Worm (Caenorhabditis elegans): ENCODE measurements around the gene fbxb-52.
"Not testable (repeated sequence)": the region's sequence is repeated elsewhere in the genome, so short reads cannot be mapped to it uniquely, and the experiment has no call there.

Gene fbxb-52

DNA sequence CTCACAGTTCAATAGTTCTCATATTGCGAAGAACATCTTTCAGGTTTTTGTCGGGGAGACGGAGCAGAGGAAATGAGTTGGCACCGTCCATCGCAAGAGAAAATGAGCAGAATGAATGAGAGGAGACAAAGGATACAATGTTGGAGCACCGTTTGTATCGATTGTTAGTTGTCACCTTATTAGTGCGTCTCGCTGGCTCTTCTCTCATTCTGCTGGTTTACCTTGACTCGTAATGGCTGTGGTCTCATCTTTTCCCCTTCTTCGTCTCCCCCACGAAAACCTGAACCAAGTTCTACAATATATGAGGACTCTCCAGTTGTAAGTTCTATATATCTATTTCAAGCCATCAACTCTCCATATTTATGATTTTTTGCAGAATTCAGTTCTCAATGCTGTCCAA lies 5.8 kb upstream of the fbxb-52 start, which contains the start of the genes fbxb-54 and fbxb-50:
Gene fbxb-54, minus strand, starts transcription at position 101 of the 400 bp plus-strand sequence.
Gene fbxb-50, plus strand, starts transcription at position 227 of the 400 bp plus-strand sequence.
- TF ChIP-seq mel-28 (tag; optimal IDR thresholded peaks at IDR 0.05; ENCODE audit: borderline replicate concordance); mes-4 (tag; optimal IDR thresholded peaks at IDR 0.05); pbrm-1 (GFP tag; IDR thresholded peaks at IDR 0.05): not testable (repeated sequence)

DNA sequence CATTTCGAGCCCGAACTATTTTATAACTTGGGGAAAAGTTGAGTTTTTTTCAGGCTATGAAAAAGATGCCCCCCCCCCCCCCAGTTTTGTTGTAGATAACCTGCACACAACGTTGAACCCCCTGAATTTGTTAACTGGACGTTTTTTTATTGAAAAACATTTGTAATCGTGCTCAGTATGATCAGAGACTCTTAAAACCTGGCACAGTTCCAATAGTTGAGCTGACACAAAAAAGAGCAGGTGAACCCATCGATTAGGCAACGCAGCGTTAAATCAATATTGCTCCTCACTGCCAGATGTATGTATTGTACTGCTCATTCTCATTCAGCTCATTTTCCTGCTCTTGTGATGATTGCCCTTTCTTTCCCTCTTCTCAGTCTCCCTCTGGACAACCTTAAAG lies 4.8 kb downstream of the fbxb-52 start, which contains the start of gene K05F6.12:
Gene K05F6.12, plus strand, starts transcription at position 301 of the 400 bp plus-strand sequence.
- TF ChIP-seq Y95B8A.8 (GFP tag; IDR thresholded peaks at IDR 0.05), result no peak
- no peak for TF ChIP-seq zfh-2 (GFP tag; conservative IDR thresholded peaks at IDR 0.05)
- no peak for TF ChIP-seq F55B11.4 (tag; optimal IDR thresholded peaks at IDR 0.05; ENCODE audit: borderline replicate concordance, insufficient read depth)

DNA sequence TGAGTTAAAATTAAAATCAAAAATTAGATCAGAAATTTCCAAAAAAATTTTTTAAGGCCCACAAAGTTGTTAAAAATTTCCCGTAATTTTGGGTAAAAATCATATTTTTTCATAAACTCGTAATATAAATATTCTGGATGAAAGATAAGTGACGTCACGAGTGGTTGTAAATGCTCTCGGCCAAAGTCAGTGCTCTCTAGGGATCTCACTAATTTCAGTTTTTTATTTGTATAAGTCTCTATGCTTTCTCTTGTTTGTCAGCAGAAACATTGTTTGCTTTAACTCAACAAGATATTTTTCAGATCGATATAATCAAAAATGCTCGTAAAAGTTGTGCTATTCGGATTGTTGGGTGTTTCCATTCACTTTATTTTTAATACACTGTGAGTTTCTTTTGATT lies 7.2 kb downstream of the fbxb-52 start, which contains the start of gene K05F6.4:
Gene K05F6.4, plus strand, starts transcription at position 301 of the 400 bp plus-strand sequence.
- TF ChIP-seq ets-4 (GFP tag; optimal IDR thresholded peaks at IDR 0.05); lin-40 (tag; optimal IDR thresholded peaks at IDR 0.05); ekl-4 (GFP tag; IDR thresholded peaks at IDR 0.05): not testable (repeated sequence)

DNA sequence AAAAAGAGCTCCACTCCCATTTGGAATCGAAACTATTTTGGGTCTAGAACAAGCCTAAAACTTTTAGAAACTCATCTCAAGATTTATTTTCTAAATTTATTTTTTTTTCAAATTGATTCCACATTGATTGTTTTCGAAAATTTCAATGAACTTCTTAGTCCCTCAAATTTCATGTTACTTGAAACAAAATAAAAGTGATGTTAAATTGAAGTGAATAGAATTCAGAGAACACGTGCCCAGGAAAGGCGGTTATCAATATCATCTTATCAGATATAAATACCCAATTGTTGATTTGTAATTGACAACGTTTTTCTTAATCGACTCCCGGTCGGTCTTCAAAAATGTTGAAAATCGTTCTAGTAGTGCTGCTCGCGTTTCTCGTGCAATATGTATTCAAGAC lies 9.8 kb downstream of the fbxb-52 start, which contains the start of gene poml-4:
Gene poml-4, plus strand, starts transcription at position 301 of the 400 bp plus-strand sequence.
- not testable (repeated sequence) for TF ChIP-seq somi-1 (GFP tag; optimal IDR thresholded peaks at IDR 0.05); Y53F4B.3 (GFP tag; IDR thresholded peaks at IDR 0.05); atf-7 (tag; optimal IDR thresholded peaks at IDR 0.05)

DNA sequence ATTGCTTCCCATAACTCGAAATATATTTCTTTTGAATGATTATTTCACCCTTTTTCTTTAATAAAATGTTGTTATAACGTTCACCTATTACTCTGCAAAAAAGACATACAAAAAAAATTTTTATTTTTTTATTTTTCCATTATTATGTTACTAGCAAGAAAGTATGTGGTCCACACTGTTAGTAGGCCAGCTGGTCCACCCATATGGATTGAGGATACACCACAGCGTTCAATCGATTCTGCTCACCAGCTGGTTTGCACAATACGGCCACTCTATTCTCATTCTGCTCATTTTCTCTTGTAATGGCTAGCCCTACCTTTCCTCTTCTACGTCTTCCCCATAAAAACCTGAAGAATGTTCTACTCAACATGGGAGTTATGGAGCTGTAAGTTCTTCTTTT lies 11.8 kb downstream of the fbxb-52 start, which contains the start of gene fbxb-44:
Gene fbxb-44, plus strand, starts transcription at position 301 of the 400 bp plus-strand sequence.
- TF ChIP-seq tlf-1 (GFP tag; optimal IDR thresholded peaks at IDR 0.05) (no peak), snpc-1.1 (tag; optimal IDR thresholded peaks at IDR 0.05; ENCODE audit: insufficient read depth) (no peak), nhr-80 (tag; optimal IDR thresholded peaks at IDR 0.05) (no peak), bed-2 (GFP tag; IDR thresholded peaks at IDR 0.05) (no peak), let-526 (GFP tag; IDR thresholded peaks at IDR 0.05) (no peak), ztf-25 (GFP tag; IDR thresholded peaks at IDR 0.05) (no peak), pbrm-1 (GFP tag; IDR thresholded peaks at IDR 0.05) (no peak), ekl-4 (GFP tag; IDR thresholded peaks at IDR 0.05) (no peak), snpc-1.3 (tag; optimal IDR thresholded peaks at IDR 0.05; ENCODE audit: insufficient read depth) (no peak), ztf-22 (GFP tag; optimal IDR thresholded peaks at IDR 0.05) (no peak), hmg-20 (GFP tag; IDR thresholded peaks at IDR 0.05) (no peak), zim-3 (tag; optimal IDR thresholded peaks at IDR 0.05) (no peak), snpc-4 (GFP tag; optimal IDR thresholded peaks at IDR 0.05) (no peak), snpc-4 (tag; optimal IDR thresholded peaks at IDR 0.05) (no peak), sptf-2 (GFP tag; optimal IDR thresholded peaks at IDR 0.05) (no peak)

DNA sequence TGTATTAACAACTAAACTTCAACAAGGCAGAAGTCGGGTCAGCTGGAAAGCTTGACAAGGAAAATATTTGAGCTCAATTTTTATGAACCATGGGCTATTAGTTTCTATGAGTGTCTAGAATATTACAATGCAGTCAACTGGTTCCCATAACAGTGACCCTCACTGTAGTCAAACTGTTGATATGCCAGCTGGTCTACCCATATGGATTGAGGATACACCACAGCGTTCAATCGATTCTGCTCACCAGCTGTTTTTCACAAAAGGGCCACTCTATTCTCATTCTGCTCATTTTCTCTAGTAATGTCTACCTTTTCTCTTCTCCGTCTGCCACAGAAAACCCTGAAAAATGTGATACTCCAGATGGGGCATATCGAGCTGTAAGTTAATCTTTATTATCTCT lies 13.1 kb downstream of the fbxb-52 start, which contains the start of gene fbxb-42:
Gene fbxb-42, plus strand, starts transcription at position 301 of the 400 bp plus-strand sequence.
- TF ChIP-seq zfh-2 (GFP tag; conservative IDR thresholded peaks at IDR 0.05) (no peak), lin-54 (GFP tag; optimal IDR thresholded peaks at IDR 0.05) (no peak), attf-5 (GFP tag; optimal IDR thresholded peaks at IDR 0.05) (no peak), snpc-4 (GFP tag; optimal IDR thresholded peaks at IDR 0.05) (no peak), snpc-4 (tag; optimal IDR thresholded peaks at IDR 0.05) (no peak), dpff-1 (tag; optimal IDR thresholded peaks at IDR 0.05) (no peak)
